Fruit fly (Drosophila melanogaster): ENCODE measurements around the gene Vsx1.

Gene Vsx1

DNA sequence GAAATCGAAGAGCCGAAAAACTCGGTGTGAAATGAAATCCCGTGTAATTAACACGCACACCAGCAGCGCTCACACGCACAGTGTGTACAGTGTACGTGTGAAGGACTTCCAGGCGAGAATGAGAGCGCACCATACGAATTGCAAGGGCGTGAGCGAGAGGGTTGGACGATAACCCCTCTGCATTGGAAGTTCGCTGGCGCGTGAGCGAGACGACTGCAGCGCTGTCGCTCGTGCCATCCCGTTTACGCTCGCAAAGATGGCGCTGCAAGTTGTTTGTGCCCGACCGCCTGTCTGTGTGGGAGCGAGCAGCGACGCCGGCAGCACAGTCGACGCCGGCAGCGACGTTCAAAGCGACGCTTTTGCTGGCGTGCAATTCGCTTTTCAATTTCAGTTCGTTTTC, at the start of gene Vsx1:
Gene Vsx1 (plus strand): TSS at position 388 of the 400 bp plus-strand sequence.
- TF ChIP-seq N (GFP tag; optimal IDR thresholded peaks at IDR 0.05) = peak; percentile 49
- TF ChIP-seq dsf (GFP tag; optimal IDR thresholded peaks at IDR 0.05; ENCODE audit: borderline replicate concordance) = no peak

DNA sequence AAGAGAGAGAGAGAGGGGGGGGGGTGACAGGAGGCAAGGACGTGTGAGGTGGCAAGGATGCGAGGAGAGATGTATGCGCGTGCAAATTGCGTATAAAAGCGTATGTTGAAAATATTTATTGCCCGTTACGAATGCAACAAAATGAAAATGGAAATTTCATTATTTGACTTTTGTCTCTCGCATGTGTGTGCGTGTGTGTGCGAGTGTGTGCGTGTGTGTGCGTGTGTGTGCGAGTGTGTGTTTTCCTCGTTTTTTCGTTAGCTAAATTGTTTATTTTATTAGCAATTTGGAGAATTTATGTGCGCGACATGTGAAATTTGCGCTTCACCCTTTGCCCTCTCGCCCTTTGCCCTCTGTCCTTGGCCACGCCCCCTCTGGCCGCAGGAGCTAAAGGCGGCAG, 41.2 kb upstream of the Vsx1 start:
- TF ChIP-seq jim (GFP tag; optimal IDR thresholded peaks at IDR 0.05) = no peak
- TF ChIP-seq foxo (GFP tag; optimal IDR thresholded peaks at IDR 0.05) = no peak
- no peak for TF ChIP-seq lola (GFP tag; optimal IDR thresholded peaks at IDR 0.05)
- no peak for TF ChIP-seq Mio (GFP tag; optimal IDR thresholded peaks at IDR 0.05)
- TF ChIP-seq Dfd (GFP tag; optimal IDR thresholded peaks at IDR 0.05) = peak; percentile 74
- TF ChIP-seq Hr78 (GFP tag; optimal IDR thresholded peaks at IDR 0.05) = no peak
- TF ChIP-seq pan (optimal IDR thresholded peaks at IDR 0.05) = peak; percentile 48
- TF ChIP-seq sv (GFP tag; optimal IDR thresholded peaks at IDR 0.05) = no peak

DNA sequence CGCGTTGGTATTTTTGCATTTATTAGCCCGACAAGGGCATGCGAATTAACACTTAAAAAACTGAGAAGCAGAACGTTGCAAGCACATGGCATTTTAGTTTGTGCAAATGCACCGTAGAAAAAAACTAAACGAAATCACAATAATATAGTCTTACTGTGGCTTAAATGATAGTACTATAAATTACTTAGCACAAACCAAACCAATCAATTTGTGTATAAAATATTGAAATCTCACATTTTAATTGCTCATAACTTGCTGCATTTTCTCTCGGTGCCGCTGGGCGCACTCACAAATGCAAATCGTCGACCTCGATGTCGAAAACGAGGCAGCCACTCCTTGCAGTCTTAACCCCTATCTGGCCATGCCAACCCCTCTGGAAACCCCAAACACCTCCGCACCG, 40.4 kb upstream of the Vsx1 start:
- no peak for TF ChIP-seq psq (GFP tag; optimal IDR thresholded peaks at IDR 0.05)
- no peak for TF ChIP-seq dmrt93B (GFP tag; optimal IDR thresholded peaks at IDR 0.05)
- TF ChIP-seq foxo (GFP tag; optimal IDR thresholded peaks at IDR 0.05) = peak in 1 of 2 experiments; percentile 13
- peak; percentile 27 for TF ChIP-seq HLH106 (tag; optimal IDR thresholded peaks at IDR 0.05)
- peak; percentile 10 for TF ChIP-seq Sp1 (GFP tag; optimal IDR thresholded peaks at IDR 0.05)
- TF ChIP-seq rgr (GFP tag; optimal IDR thresholded peaks at IDR 0.05) = peak; percentile 15
- TF ChIP-seq dsf (GFP tag; optimal IDR thresholded peaks at IDR 0.05; ENCODE audit: borderline replicate concordance) = no peak
- TF ChIP-seq Mio (GFP tag; optimal IDR thresholded peaks at IDR 0.05) = no peak
- no peak for TF ChIP-seq Myc (optimal IDR thresholded peaks at IDR 0.05)
- no peak for TF ChIP-seq GATAd (GFP tag; optimal IDR thresholded peaks at IDR 0.05)
- peak; percentile 4 for TF ChIP-seq h (GFP tag; optimal IDR thresholded peaks at IDR 0.05)

DNA sequence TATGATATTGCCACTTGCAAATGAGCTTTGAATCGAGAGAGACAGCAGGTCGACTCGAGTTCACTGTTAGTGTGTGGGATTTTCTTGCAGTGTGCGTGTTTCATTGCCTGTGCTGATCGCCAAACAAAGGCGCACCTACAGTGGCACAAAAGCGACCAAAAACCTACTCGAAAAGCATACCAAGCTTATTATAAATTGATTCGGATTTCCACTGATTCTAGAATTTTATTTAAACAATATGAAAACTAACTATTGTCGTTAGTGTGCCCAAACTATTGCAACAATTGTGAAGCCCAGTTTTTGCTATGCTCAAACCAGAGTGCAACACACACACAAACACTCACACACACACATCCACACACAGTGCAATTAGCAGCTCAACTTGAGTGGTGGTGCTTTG, 35.6 kb upstream of the Vsx1 start:
- TF ChIP-seq Hnf4 (GFP tag; optimal IDR thresholded peaks at IDR 0.05) = no peak

DNA sequence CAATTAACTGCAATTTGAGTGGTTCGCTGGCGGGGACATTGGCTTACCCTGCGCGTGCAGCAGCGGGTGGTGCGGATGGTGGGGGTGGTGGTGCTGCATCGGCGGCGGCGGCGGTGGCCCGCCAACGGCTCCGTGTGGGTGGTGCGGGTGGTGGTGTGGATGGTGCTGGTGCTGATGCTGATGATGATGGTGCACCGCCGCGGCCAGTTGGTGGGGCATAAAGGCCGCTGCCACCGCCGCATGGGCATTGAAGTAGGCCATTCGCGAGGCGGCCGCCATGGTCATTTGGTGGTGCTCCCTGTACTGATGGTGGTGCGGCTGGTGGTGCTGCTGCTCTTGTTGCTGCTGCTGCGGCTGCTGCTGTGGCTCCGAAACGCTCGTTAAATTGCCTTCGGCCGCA, 34.7 kb upstream of the Vsx1 start:
- TF ChIP-seq Dfd (GFP tag; optimal IDR thresholded peaks at IDR 0.05) (peak; percentile 92), Dif (GFP tag; optimal IDR thresholded peaks at IDR 0.05; ENCODE audit: partially characterized antibody) (no peak), tai (GFP tag; optimal IDR thresholded peaks at IDR 0.05) (no peak), Hnf4 (GFP tag; optimal IDR thresholded peaks at IDR 0.05) (no peak)

DNA sequence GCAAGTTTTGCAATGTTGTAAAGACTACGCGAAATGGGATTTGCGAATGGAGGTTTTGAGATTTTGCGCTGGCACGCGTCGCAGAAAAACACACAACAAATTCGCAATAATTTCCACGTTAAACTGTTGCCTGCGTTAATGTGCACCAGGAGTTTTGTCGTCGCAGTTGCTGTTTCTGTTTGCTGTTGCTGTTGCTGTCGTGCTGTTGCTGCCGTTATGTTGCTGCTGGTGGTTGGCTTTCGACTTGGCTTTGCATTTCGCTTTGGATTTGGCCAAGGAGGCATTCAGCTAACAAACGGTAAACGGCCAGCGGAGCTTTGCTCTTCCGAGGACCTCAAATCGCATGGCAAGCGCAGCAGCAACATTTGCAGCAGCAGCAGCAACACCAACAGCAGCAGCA, 34.0 kb upstream of the Vsx1 start, which contains the start of gene Vsx2:
Gene Vsx2 (minus strand): TSS at position 101 of the 400 bp plus-strand sequence.
- TF ChIP-seq sv (GFP tag; optimal IDR thresholded peaks at IDR 0.05) = no peak
- TF ChIP-seq h (GFP tag; optimal IDR thresholded peaks at IDR 0.05) = no peak
- no peak for TF ChIP-seq Dfd (GFP tag; optimal IDR thresholded peaks at IDR 0.05)
- no peak for TF ChIP-seq tai (GFP tag; optimal IDR thresholded peaks at IDR 0.05)
- TF ChIP-seq Jra (GFP tag; optimal IDR thresholded peaks at IDR 0.05) = no peak
- TF ChIP-seq sage (GFP tag; optimal IDR thresholded peaks at IDR 0.05) = no peak

DNA sequence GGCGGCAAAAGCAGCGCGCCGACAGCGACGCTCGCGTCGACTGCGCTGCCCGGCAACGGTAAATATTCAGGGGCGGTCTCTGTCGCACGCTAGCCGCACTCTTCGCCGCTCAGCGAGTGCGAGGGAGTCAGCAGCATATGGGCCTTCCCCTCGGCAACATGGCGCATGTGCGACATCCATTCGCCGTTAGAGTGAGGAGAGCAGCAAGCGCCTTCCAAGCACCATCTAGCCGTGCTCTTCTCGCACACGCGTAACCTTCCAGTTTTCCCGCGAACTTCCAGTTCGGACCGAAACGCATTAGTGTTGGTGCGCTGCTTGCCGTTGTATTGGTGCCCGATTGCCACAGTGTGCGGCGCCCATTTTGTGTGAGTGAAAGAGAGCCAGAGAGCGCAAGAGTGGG, 33.6 kb upstream of the Vsx1 start:
- TF ChIP-seq jim (GFP tag; optimal IDR thresholded peaks at IDR 0.05) (no peak), Dif (GFP tag; optimal IDR thresholded peaks at IDR 0.05; ENCODE audit: partially characterized antibody) (no peak), sage (GFP tag; optimal IDR thresholded peaks at IDR 0.05) (no peak), psq (GFP tag; optimal IDR thresholded peaks at IDR 0.05) (no peak), foxo (GFP tag; optimal IDR thresholded peaks at IDR 0.05) (no peak), dl (GFP tag; optimal IDR thresholded peaks at IDR 0.05; ENCODE audit: insufficient read depth in 1 of 2, partially characterized antibody in 2 of 2) (no peak), woc (GFP tag; optimal IDR thresholded peaks at IDR 0.05) (no peak), dsf (GFP tag; optimal IDR thresholded peaks at IDR 0.05; ENCODE audit: borderline replicate concordance) (no peak), br (GFP tag; optimal IDR thresholded peaks at IDR 0.05) (no peak), fru (GFP tag; optimal IDR thresholded peaks at IDR 0.05) (no peak), Hr78 (GFP tag; optimal IDR thresholded peaks at IDR 0.05) (no peak), CrebA (GFP tag; optimal IDR thresholded peaks at IDR 0.05; ENCODE audit: borderline replicate concordance) (no peak), lola (GFP tag; optimal IDR thresholded peaks at IDR 0.05) (no peak), usp (GFP tag; optimal IDR thresholded peaks at IDR 0.05) (no peak), h (GFP tag; optimal IDR thresholded peaks at IDR 0.05) (no peak), pan (optimal IDR thresholded peaks at IDR 0.05) (no peak), OdsH (GFP tag; optimal IDR thresholded peaks at IDR 0.05) (no peak), CG9705 (GFP tag; optimal IDR thresholded peaks at IDR 0.05) (no peak), tai (GFP tag; optimal IDR thresholded peaks at IDR 0.05) (no peak), Rel (GFP tag; optimal IDR thresholded peaks at IDR 0.05) (no peak), Rel (tag; optimal IDR thresholded peaks at IDR 0.05) (peak; percentile 62), ey (GFP tag; optimal IDR thresholded peaks at IDR 0.05) (no peak), rgr (GFP tag; optimal IDR thresholded peaks at IDR 0.05) (no peak), Mio (GFP tag; optimal IDR thresholded peaks at IDR 0.05) (no peak), Vsx2 (GFP tag; optimal IDR thresholded peaks at IDR 0.05; ENCODE audit: partially characterized antibody) (peak; percentile 80), N (GFP tag; optimal IDR thresholded peaks at IDR 0.05) (peak; percentile 87), Abd-B (GFP tag; optimal IDR thresholded peaks at IDR 0.05) (peak; percentile 30), Hr83 (GFP tag; optimal IDR thresholded peaks at IDR 0.05; ENCODE audit: poor library complexity, severe bottlenecking) (no peak), GATAd (GFP tag; optimal IDR thresholded peaks at IDR 0.05) (no peak)

Data from whole organism, wandering third instar larva.